Worm (Caenorhabditis elegans): ENCODE measurements around the gene str-83.

- TF ChIP-seq him-1 (tag; optimal IDR thresholded peaks at IDR 0.05) (no peak), dao-5 (tag; optimal IDR thresholded peaks at IDR 0.05) (no peak), W03F9.2 (tag; optimal IDR thresholded peaks at IDR 0.05) (no peak)
These were observed 38.3 kb upstream of the str-83 start, which contains the start of gene cyp-35B1 for ce11 chrV:3938789-3939188.

All from whole organism, L4/young adult.